Worm (Caenorhabditis elegans) whole organism, late embryonic: ENCODE data around the gene daf-37.

ENCODE experiments used
- ama-1 ChIP-seq: fragments of 150-350 bp; optimal IDR thresholded peaks from 2 replicates; lab custom pipeline; 2014
- ceh-18 ChIP-seq: sonication (generic microtip); optimal IDR thresholded peaks from 2 replicates; lab custom pipeline; 2016; ENCODE audit warnings: missing genetic modification characterization, missing compliant biosample characterization
- pqm-1 ChIP-seq: sonication (generic microtip); optimal IDR thresholded peaks from 2 replicates; lab custom pipeline; 2016; ENCODE audit warnings: missing genetic modification characterization, missing compliant biosample characterization
- ref-2 ChIP-seq: sonication (generic microtip); optimal IDR thresholded peaks from 2 replicates; lab custom pipeline; 2016; ENCODE audit warnings: missing genetic modification characterization, missing compliant biosample characterization

DNA sequence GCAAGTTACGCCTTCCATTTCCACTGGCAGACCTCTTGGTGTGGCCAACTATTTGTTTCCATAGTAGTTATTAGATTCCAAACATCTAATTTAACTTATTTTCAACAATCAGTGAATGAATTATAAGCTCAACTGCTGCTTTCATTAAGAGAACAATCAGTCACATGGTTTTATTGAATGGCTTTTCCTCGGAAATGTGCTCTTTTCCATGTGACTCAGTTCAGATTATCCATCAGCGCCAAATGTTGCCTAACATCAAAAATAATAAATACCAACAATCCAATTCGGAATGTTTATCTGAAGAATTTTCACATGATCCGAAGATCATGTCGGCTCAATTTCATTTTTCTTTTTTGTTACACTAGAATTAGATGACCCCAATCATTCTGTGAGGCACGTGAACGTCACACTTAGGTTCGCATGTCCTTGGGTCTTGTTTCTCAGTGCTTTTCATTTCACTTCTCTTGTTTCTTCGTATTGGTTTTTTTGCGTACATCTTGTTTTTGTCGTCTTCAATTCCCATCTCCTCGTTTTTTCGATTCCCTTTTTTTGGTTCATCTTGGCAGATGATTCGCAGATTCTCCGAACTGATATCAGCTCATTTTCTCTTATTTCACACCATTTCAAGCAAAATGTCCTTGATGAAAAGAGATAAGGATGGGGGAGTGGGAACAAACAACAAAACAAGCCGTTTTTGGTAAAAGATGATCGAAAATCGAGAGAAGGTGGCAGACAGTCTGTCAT is 31.7 kb downstream of the daf-37 start:
- TF ChIP-seq ref-2 (tag; lab: Kevin White, UChicago) (no peak), ceh-18 (tag; lab: Kevin White, UChicago) (no peak), pqm-1 (tag; lab: Kevin White, UChicago) (no peak), ama-1 (lab: Kevin White, UChicago) (no peak)
